Fruit fly (Drosophila melanogaster) S2 (cell line): ENCODE results near the gene Ptpmeg2.
A peak's percentile ranks its signal among the peaks of the same experiment; 100 is the strongest.

ENCODE experiments used
- CG8478 ChIP-seq: fragments of >200 bp; optimal IDR thresholded peaks from 2 replicates; lab custom pipeline; 2018
- CTCF ChIP-seq, 2 experiments: fragments of >200 bp; optimal IDR thresholded peaks; 2 replicates each; lab custom pipeline; 2018

The Ptpmeg2 gene

DNA sequence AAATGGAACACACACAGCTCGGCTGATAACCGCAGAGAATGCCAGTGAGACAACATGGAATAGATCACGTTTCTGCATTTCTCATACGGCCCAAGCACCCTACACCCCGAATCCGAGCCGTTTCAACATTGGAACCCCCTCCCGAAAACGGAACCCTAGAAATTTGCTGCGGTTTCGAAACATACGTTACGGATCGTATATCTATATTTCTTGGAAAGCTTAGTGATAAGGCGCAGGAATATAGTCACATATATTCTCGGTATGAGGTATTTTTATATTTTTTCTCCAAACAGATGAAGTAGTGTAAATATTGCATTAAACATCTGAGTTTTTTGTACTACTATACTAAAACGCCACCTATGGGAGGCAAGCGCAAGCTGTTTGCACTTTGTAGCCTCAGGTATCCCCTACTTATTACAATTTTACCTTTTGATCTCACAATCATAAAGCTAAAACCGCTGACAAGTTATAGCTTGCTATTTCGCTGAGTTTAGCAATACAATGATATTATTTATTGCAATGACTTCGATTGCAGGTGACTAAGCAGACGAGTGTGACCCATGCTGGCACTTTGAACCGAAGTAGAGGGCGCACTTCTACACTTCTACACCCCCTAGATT, 63.5 kb downstream of the Ptpmeg2 start:
- no peak for TF ChIP-seq CG8478 (lab: Kevin White, UChicago)
- TF ChIP-seq CTCF (optimal IDR thresholded peaks at IDR 0.05; lab: Kevin White, UChicago), result peak; percentile 68 to 75

DNA sequence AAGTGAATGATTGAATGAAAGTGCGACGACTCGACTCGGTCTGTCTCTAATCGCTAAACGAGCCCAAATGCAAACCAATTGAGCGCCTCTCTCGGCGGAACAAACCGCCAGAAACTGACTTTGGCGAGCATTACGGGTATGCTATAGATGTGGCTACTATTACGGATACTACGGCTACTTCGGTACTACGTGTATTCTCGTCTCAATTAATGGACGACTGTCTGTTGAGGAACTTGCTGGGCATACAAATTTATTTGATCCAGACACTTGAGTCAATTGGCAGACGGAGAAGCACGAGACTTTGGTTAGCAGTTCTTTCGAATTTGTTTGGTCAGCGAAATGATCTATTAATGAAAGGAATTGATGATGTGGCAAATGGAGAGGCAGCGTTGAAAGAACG, 64.5 kb downstream of the Ptpmeg2 start:
- no peak for TF ChIP-seq CG8478 (lab: Kevin White, UChicago)
- TF ChIP-seq CTCF (optimal IDR thresholded peaks at IDR 0.05; lab: Kevin White, UChicago), result no peak

DNA sequence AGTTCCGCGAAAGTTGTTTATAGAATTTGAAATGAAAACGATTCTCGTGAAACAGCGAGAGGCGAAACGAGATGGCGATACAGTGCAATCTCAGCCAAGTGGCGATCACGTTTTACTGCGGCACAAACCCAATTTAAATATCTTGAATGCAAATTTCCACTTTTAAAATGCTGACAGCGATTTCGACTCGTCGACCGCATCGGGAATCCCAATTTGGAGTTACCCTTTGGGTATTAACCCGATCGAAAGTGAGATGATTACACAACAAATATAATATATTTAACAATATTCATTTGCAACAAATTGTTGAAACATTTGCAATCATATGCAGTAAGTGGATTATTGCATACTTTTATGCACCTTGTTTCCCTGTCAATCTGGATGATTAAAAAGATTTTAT, 68.4 kb downstream of the Ptpmeg2 start:
- TF ChIP-seq CG8478 (lab: Kevin White, UChicago) (no peak), CTCF (optimal IDR thresholded peaks at IDR 0.05; lab: Kevin White, UChicago) (no peak)

DNA sequence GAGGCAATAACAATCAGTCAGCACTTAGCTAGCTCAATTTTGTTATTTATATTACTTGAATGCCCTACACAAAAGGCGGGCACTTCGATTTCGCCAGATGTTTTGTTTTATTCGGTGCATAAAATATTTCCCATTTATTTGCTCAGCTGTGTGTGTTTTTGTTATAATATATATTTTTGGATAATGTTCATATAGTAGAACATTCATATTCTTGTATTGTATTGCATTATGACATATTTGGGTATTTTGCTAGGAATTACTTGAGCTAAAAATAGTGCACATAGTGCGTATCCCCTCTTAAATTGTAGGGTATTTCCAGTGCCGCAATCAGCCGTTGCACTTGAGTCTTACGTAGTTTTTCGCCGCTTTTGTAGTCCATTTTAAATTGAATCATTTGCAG, 69.0 kb downstream of the Ptpmeg2 start:
- no peak for TF ChIP-seq CTCF (optimal IDR thresholded peaks at IDR 0.05; lab: Kevin White, UChicago)
- TF ChIP-seq CG8478 (lab: Kevin White, UChicago), result no peak

DNA sequence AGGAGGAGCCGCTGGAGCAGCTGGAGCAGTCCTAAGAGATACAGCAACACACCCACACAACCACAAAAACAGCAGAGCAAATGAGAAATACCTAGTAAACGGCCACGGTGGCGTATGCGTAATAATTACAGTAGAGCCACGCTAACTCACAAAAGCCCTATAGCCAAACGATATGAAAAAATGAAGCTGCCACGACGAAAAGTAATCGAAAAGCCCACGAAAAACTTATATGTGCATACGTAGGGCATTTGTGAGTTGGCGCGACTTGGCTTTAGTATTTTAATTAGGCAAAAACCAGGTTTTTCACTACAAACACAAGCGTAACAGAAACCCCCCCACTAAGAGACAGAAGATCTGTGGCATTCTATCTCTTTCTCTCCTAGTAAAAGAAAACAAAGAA, 71.1 kb downstream of the Ptpmeg2 start:
- TF ChIP-seq CTCF (optimal IDR thresholded peaks at IDR 0.05; lab: Kevin White, UChicago) (no peak), CG8478 (lab: Kevin White, UChicago) (no peak)

DNA sequence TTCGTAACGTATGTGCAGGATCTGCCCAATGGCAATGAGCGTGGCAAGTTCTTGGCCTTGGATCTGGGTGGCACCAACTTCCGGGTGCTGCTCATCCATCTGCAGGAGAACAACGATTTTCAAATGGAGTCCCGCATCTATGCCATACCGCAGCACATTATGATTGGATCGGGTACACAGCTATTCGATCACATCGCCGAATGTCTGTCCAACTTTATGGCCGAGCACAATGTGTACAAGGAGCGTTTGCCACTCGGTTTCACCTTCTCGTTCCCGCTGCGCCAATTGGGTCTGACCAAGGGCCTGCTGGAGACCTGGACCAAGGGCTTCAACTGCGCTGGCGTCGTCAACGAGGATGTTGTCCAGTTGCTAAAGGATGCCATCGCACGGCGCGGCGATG, 72.3 kb downstream of the Ptpmeg2 start:
- no peak for TF ChIP-seq CTCF (optimal IDR thresholded peaks at IDR 0.05; lab: Kevin White, UChicago)

DNA sequence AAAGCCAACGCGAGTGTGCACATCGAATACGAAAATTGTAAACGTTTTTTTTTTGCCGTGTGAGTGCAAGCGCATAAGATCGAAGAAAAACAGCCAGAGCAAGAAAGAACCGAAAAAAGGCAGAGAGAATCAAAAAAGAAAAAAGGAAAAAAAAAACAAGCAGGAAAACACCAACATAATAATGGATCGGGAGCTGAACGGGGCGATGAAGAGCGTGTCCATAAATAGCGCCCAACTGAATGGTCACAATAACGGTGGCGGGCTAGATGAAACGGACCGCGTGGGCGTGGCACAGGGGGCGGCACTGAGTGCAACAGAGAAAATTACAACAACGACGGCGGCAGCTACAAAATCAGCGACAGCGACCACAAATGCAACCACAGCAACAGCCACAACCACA, 72.9 kb downstream of the Ptpmeg2 start:
- no peak for TF ChIP-seq CG8478 (lab: Kevin White, UChicago)
- TF ChIP-seq CTCF (optimal IDR thresholded peaks at IDR 0.05; lab: Kevin White, UChicago), result no peak

DNA sequence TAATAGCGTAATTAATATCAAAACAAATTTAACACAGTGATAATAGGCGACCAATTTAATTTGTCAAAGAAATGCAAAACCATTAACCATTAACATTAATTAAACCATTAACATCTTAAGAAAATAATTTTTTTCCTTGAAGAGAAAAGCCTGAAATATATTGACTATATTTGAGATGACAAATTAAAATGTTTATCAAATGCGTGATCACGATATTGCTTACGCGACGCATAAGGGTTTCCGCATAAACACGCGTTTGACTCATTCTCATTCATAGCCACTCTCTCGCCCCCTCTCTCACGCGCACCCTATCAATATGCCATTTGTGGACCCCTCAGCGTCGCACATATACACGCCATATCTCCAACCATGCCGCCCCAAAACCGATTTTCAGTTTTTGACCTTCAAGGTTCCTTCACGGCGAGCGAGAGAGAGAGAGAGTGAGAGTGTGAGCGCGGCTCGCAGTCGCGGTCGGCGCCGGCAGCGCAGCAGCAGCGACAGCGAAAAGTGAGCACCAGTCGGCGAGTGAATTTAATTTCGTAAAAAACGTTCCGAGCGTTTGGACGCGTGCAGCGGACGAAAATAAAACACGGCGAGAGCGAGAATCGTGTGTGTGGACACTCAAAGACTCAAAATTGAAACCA, 73.5 kb downstream of the Ptpmeg2 start, which contains the start of gene Hex-A:
Gene Hex-A, plus strand, starts transcription at position 317 of the 644 bp plus-strand sequence.
- TF ChIP-seq CG8478 (lab: Kevin White, UChicago) (no peak), CTCF (optimal IDR thresholded peaks at IDR 0.05; lab: Kevin White, UChicago) (no peak)

DNA sequence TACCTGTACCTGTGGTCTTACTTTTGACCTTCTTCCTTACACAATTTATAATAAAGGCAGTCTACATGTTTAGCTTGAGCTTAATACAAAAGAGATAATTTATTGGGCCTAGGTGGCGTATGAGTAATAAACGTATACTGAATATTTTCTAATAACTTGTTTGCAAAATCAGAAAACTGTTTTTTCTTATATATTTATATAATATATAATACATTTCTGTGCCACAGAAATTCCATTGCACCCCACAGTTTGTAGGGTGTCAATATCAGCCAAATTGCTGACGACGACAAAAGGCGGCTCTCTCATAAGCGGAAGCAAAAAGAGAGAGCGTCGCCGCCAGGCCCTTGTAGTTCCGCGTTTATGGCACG, 74.0 kb downstream of the Ptpmeg2 start:
- TF ChIP-seq CTCF (optimal IDR thresholded peaks at IDR 0.05; lab: Kevin White, UChicago) (no peak), CG8478 (lab: Kevin White, UChicago) (no peak)

DNA sequence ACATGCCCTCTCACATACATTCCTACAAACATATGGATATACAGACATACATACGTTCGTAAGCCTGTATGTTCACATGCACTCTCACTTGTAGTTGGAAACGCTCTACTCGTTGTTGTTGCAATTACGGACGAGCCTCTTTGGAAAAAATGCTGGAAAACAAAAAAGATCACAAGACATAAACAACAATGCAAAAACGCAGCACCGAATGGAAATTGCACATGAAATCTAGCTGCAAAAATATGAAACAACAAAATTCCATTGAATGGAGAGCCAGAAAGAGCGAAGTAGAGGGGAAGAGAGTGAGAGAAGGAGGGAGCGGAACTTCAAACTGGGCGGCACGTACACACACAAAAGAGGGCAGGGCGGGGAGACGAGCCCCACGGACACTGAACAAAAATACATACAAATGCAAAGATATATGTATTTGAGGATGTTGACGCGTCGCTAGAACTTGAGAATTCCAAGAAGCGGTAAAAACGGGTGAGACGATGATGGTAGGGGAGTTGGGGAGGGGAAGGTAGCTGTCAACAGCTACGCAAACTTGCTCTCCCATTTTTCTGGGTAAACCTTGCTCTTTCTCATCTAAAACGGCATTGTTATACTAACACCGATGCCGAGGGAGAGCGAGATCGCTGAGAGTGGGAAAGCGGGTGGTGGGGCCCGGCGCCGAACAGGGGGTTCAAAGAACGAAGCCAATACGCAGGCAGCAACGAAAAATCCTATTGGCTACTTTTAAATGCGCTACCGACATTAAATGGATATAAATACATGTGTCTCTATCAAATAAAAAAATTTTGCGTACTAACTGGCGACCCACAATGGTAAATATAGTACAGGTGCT, 74.6 kb downstream of the Ptpmeg2 start:
- TF ChIP-seq CG8478 (lab: Kevin White, UChicago) (no peak), CTCF (optimal IDR thresholded peaks at IDR 0.05; lab: Kevin White, UChicago) (no peak)

DNA sequence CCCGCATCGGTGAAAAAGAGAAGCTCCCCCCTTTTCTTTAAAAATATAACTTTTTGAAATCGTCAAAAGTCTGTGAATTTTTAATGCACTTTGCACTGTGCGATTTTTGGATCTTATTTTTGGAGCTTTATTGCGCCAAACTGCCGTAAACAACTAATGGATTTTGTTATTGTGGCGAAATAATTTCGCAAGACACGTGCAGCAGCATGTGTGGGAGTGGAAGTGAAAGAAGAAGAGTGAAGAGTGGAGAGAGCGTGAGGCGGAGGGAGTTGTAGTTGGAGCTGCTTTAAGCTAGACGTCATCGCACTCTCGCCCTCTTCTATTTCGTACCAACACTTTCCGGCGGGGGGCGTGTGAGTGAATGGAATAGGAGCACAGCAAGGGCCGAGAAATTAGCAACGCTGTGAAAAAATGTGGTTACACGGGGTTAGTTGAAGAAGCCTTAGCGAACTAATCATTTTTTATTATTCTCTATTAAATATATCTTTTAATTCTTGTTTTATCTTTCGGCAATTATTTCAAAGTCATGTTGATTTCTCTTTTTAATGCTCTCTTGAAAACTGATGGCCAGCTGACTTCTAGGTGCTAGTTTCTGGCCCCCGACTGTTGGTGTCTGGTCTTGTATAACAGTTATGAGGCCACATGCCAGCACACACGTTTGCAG, 75.4 kb downstream of the Ptpmeg2 start:
- TF ChIP-seq CTCF (optimal IDR thresholded peaks at IDR 0.05; lab: Kevin White, UChicago) (no peak), CG8478 (lab: Kevin White, UChicago) (no peak)

DNA sequence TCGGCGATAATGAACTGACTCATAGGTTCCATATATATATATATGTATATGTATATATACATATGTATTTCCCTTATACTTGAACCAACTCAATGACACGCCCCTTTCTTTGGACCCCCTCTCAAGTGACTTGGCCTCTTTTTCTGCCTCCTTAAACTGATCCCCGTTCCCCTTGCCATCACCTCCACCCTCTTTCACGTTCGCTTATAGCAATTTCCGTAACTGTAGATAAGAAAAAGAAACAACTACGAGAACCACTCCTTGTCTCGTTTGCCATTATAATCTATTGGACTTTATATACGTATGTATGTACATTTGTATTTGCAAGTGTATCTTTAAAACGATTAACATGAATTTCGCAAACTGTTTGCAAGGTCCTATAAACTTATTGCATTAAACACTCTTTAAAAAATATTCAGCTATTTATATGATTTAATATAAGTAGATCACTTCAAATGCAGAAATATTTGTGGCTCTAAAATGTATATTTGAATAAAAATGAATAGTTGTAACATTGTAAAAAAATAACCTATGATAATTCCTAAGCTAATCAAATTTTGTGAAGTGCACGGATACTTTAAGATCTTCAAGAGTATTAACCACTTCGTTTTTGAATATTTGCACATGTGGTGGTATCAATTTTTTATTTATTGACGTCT, 76.2 kb downstream of the Ptpmeg2 start:
- TF ChIP-seq CTCF (optimal IDR thresholded peaks at IDR 0.05; lab: Kevin White, UChicago), result no peak
- no peak for TF ChIP-seq CG8478 (lab: Kevin White, UChicago)

DNA sequence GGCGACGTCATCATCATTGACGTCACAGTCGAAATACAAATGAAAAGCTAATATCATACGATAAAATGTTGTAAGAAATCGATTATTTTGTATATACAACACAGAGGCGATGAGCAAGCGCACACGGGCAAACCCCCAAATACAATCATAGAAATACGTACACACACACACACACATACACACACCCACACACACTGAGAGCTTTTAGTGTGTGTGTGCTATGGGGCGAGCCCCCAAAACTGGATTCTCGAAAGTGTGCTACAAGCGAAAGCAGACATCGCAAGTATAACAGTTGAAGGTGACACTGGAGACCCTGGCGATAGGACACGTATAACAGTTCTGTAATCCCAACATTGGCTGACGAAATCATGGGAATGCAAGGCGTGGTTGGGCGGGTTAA, 77.1 kb downstream of the Ptpmeg2 start:
- TF ChIP-seq CG8478 (lab: Kevin White, UChicago) (no peak), CTCF (optimal IDR thresholded peaks at IDR 0.05; lab: Kevin White, UChicago) (no peak)

DNA sequence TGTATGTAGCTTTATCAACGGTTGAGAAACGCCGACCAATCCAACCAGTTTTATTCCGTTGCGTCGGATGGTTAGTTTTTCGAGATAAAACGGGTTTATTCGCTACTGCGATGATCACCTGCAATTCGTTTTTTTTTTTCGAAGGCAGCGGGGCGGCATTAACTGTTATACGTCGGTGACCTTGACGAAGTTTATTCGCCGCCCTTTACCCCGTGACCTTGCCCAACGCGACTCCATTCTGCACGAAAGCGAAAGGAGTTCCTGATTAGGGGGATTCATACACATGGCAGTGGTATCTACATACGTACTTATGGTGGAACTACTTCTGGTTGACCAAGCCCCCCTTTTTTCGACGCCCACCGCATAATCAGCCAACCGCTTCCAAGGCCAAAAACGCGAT, 78.4 kb downstream of the Ptpmeg2 start:
- TF ChIP-seq CTCF (optimal IDR thresholded peaks at IDR 0.05; lab: Kevin White, UChicago) (no peak), CG8478 (lab: Kevin White, UChicago) (no peak)
